Fruit fly (Drosophila melanogaster): Measurements from ENCODE around the gene Sf3b5.
A peak's percentile ranks its signal among the peaks of the same experiment; 100 is the strongest.

The Sf3b5 gene

dm6 chr3R:8984602-8985074 is 30.5 kb downstream of the Sf3b5 start, which contains the start of gene CG11970 (continued):
- TF ChIP-seq CG4617 (GFP tag; optimal IDR thresholded peaks at IDR 0.05; ENCODE audit: borderline replicate concordance) (peak; percentile 69), trh (GFP tag; optimal IDR thresholded peaks at IDR 0.05) (no peak), Hey (tag; optimal IDR thresholded peaks at IDR 0.05) (no peak), Neu2 (GFP tag; optimal IDR thresholded peaks at IDR 0.05; ENCODE audit: borderline replicate concordance) (no peak), NC2β (GFP tag; optimal IDR thresholded peaks at IDR 0.05) (peak; percentile 11), CG9215 (GFP tag; IDR thresholded peaks at IDR 0.05) (peak; percentile 61), Gsc (GFP tag; IDR thresholded peaks at IDR 0.05) (no peak), Bdp1 (GFP tag; optimal IDR thresholded peaks at IDR 0.05) (no peak), CG15011 (GFP tag; optimal IDR thresholded peaks at IDR 0.05) (no peak), Myb (GFP tag; optimal IDR thresholded peaks at IDR 0.05) (peak; percentile 64), Fer2 (tag; optimal IDR thresholded peaks at IDR 0.05) (peak; percentile 22), CrebB (tag; optimal IDR thresholded peaks at IDR 0.05) (no peak), chif (GFP tag; optimal IDR thresholded peaks at IDR 0.05) (peak in 1 of 2 experiments; percentile 7), crc (GFP tag; optimal IDR thresholded peaks at IDR 0.05) (peak; percentile 26), ro (GFP tag; IDR thresholded peaks at IDR 0.05) (no peak), CG6689 (GFP tag; IDR thresholded peaks at IDR 0.05) (peak; percentile 34; the same call in 1 of the 2 replicates), CG32532 (GFP tag; IDR thresholded peaks at IDR 0.05) (peak; percentile 43; the same call in 1 of the 2 replicates), CG17568 (GFP tag; optimal IDR thresholded peaks at IDR 0.05) (no peak), pfk (GFP tag; optimal IDR thresholded peaks at IDR 0.05) (no peak), Dip2 (GFP tag; IDR thresholded peaks at IDR 0.05) (no peak), CG3726 (GFP tag; IDR thresholded peaks at IDR 0.05) (no peak), CG12769 (tag; optimal IDR thresholded peaks at IDR 0.05) (no peak), CG13123 (GFP tag; optimal IDR thresholded peaks at IDR 0.05) (no peak), jing (GFP tag; optimal IDR thresholded peaks at IDR 0.05) (no peak), mirr (GFP tag; optimal IDR thresholded peaks at IDR 0.05) (no peak), CG2678 (tag; optimal IDR thresholded peaks at IDR 0.05) (no peak), NFAT (GFP tag; IDR thresholded peaks at IDR 0.05) (peak; percentile 48; the same call in 1 of the 2 replicates), knrl (GFP tag; IDR thresholded peaks at IDR 0.05; ENCODE audit: partially characterized antibody) (peak; percentile 74), unpg (GFP tag; optimal IDR thresholded peaks at IDR 0.05) (no peak), fu2 (GFP tag; optimal IDR thresholded peaks at IDR 0.05) (peak; percentile 32), Kr (GFP tag; optimal IDR thresholded peaks at IDR 0.05) (no peak), CG10366 (GFP tag; IDR thresholded peaks at IDR 0.05) (peak; percentile 26; the same call in 1 of the 2 replicates), Eip74EF (GFP tag; optimal IDR thresholded peaks at IDR 0.05) (no peak), CG10321 (GFP tag; IDR thresholded peaks at IDR 0.05) (no peak), pita (GFP tag; optimal IDR thresholded peaks at IDR 0.05) (no peak), gsb-n (tag; optimal IDR thresholded peaks at IDR 0.05) (no peak), CG16815 (GFP tag; optimal IDR thresholded peaks at IDR 0.05) (no peak), lola (GFP tag; optimal IDR thresholded peaks at IDR 0.05) (peak in 1 of 3 experiments; percentile 34), ttk (GFP tag; IDR thresholded peaks at IDR 0.05) (no peak), vnd (GFP tag; IDR thresholded peaks at IDR 0.05; ENCODE audit: partially characterized antibody) (0 out of 3 replicates have a peak, but pooled peaks have one; percentile 20), NC2α (GFP tag; optimal IDR thresholded peaks at IDR 0.05) (no peak), CG9797 (GFP tag; optimal IDR thresholded peaks at IDR 0.05) (peak; percentile 37), CG17612 (GFP tag; IDR thresholded peaks at IDR 0.05) (no peak), Dfd (GFP tag; optimal IDR thresholded peaks at IDR 0.05) (no peak), ems (GFP tag; optimal IDR thresholded peaks at IDR 0.05) (no peak)

Measured in whole organism, embryonic.